Worm (Caenorhabditis elegans) whole organism, late embryonic: ENCODE data around the gene srbc-36.

Source experiments
- C08G9.2 ChIP-seq: sonication (generic microtip); optimal IDR thresholded peaks from 2 replicates; lab custom pipeline; 2016; ENCODE audit warnings: mild to moderate bottlenecking, missing genetic modification characterization, moderate library complexity, missing compliant biosample characterization
- C38D4.7 ChIP-seq: fragments of 200-800 bp; sonication (Bioruptor generic); optimal IDR thresholded peaks from 2 replicates; lab custom pipeline; 2018; ENCODE audit warnings: mild to moderate bottlenecking, missing genetic modification characterization, moderate library complexity, missing compliant biosample characterization
- K02D7.2 ChIP-seq: sonication (generic microtip); optimal IDR thresholded peaks from 2 replicates; lab custom pipeline; 2017; ENCODE audit warnings: mild to moderate bottlenecking, missing genetic modification characterization, missing compliant biosample characterization
- K09A11.1 ChIP-seq: sonication (generic microtip); optimal IDR thresholded peaks from 2 replicates; lab custom pipeline; 2017; ENCODE audit warnings: antibody characterized with exemption, mild to moderate bottlenecking, missing genetic modification characterization, missing compliant biosample characterization; ENCODE audit not compliant: insufficient read depth
- Y22D7AL.16 ChIP-seq: sonication (generic microtip); optimal IDR thresholded peaks from 2 replicates; lab custom pipeline; 2016; ENCODE audit warnings: missing genetic modification characterization, missing compliant biosample characterization
- ahr-1 ChIP-seq: sonication (generic microtip); optimal IDR thresholded peaks from 2 replicates; lab custom pipeline; 2016; ENCODE audit warnings: missing genetic modification characterization, missing compliant biosample characterization
- ceh-18 ChIP-seq: sonication (generic microtip); optimal IDR thresholded peaks from 2 replicates; lab custom pipeline; 2016; ENCODE audit warnings: missing genetic modification characterization, missing compliant biosample characterization
- ceh-19 ChIP-seq: fragments of 200-800 bp; sonication (Bioruptor generic); optimal IDR thresholded peaks from 2 replicates; lab custom pipeline; 2018; ENCODE audit warnings: mild to moderate bottlenecking, missing genetic modification characterization, missing compliant biosample characterization
- ceh-2 ChIP-seq: sonication (generic microtip); optimal IDR thresholded peaks from 2 replicates; lab custom pipeline; 2016; ENCODE audit warnings: missing genotype, missing genetic modification characterization, missing compliant biosample characterization
- ceh-22 ChIP-seq: sonication (generic microtip); optimal IDR thresholded peaks from 2 replicates; lab custom pipeline; 2017; ENCODE audit warnings: missing biosample characterization, missing genetic modification characterization
- ceh-24 ChIP-seq: sonication (generic microtip); optimal IDR thresholded peaks from 2 replicates; lab custom pipeline; 2016; ENCODE audit warnings: mild to moderate bottlenecking, missing genetic modification characterization, missing compliant biosample characterization
- ceh-30 ChIP-seq: fragments of 150-350 bp; optimal IDR thresholded peaks from 2 replicates; lab custom pipeline; 2014; ENCODE audit warnings: missing biosample characterization, missing genetic modification characterization
- ceh-31 ChIP-seq: sonication (generic microtip); optimal IDR thresholded peaks from 2 replicates; lab custom pipeline; 2016; ENCODE audit warnings: missing genetic modification characterization, missing compliant biosample characterization
- ceh-34 ChIP-seq: sonication (generic microtip); optimal IDR thresholded peaks from 2 replicates; lab custom pipeline; 2016; ENCODE audit warnings: mild to moderate bottlenecking, missing genetic modification characterization, missing compliant biosample characterization
- ceh-6 ChIP-seq: fragments of 200-800 bp; sonication (Bioruptor generic); optimal IDR thresholded peaks from 2 replicates; lab custom pipeline; 2018; ENCODE audit warnings: mild to moderate bottlenecking, missing genetic modification characterization, missing compliant biosample characterization
- ceh-9 ChIP-seq: sonication (generic microtip); optimal IDR thresholded peaks from 2 replicates; lab custom pipeline; 2016; ENCODE audit warnings: mild to moderate bottlenecking, missing genetic modification characterization, inconsistent platforms, missing compliant biosample characterization
- che-1 ChIP-seq: sonication (generic microtip); optimal IDR thresholded peaks from 2 replicates; lab custom pipeline; 2016; ENCODE audit warnings: mild to moderate bottlenecking, missing genetic modification characterization, missing compliant biosample characterization
- dmd-4 ChIP-seq: sonication (generic microtip); optimal IDR thresholded peaks from 2 replicates; lab custom pipeline; 2016; ENCODE audit warnings: borderline replicate concordance, missing genetic modification characterization, missing compliant biosample characterization
- dve-1 ChIP-seq: sonication (generic microtip); optimal IDR thresholded peaks from 2 replicates; lab custom pipeline; 2017; ENCODE audit warnings: antibody characterized with exemption, mild to moderate bottlenecking, missing genetic modification characterization, missing compliant biosample characterization
- elt-4 ChIP-seq: sonication (generic microtip); optimal IDR thresholded peaks from 2 replicates; lab custom pipeline; 2016; ENCODE audit warnings: missing genetic modification characterization, missing compliant biosample characterization
- fkh-10 ChIP-seq: fragments of 150-350 bp; optimal IDR thresholded peaks from 2 replicates; lab custom pipeline; 2014; ENCODE audit warnings: missing biosample characterization, missing genetic modification reagents, missing genetic modification characterization
- fkh-6 ChIP-seq: sonication (generic microtip); optimal IDR thresholded peaks from 2 replicates; lab custom pipeline; 2016; ENCODE audit warnings: missing genetic modification characterization, missing compliant biosample characterization
- gmeb-2 ChIP-seq: sonication (generic microtip); optimal IDR thresholded peaks from 2 replicates; lab custom pipeline; 2016; ENCODE audit warnings: missing genetic modification characterization, inconsistent platforms, missing compliant biosample characterization
- hlh-13 ChIP-seq: fragments of 200-800 bp; sonication (Bioruptor generic); optimal IDR thresholded peaks from 2 replicates; lab custom pipeline; 2018; ENCODE audit warnings: mild to moderate bottlenecking, missing genetic modification characterization, missing compliant biosample characterization
- hlh-6 ChIP-seq: sonication (generic microtip); optimal IDR thresholded peaks from 2 replicates; lab custom pipeline; 2016; ENCODE audit warnings: missing genotype, missing genetic modification characterization, missing compliant biosample characterization
- lin-11 ChIP-seq: fragments of 200-800 bp; sonication (Bioruptor generic); optimal IDR thresholded peaks from 2 replicates; lab custom pipeline; 2018; ENCODE audit warnings: mild to moderate bottlenecking, missing genetic modification characterization, missing compliant biosample characterization
- madf-2 ChIP-seq: sonication (generic microtip); optimal IDR thresholded peaks from 2 replicates; lab custom pipeline; 2017; ENCODE audit warnings: missing genetic modification characterization, missing compliant biosample characterization
- odd-2 ChIP-seq: sonication (generic microtip); optimal IDR thresholded peaks from 2 replicates; lab custom pipeline; 2017; ENCODE audit warnings: antibody characterized with exemption, mild to moderate bottlenecking, missing genetic modification characterization, missing compliant biosample characterization
- pat-9 ChIP-seq: fragments of 200-800 bp; sonication (Bioruptor generic); optimal IDR thresholded peaks from 2 replicates; lab custom pipeline; 2018; ENCODE audit warnings: mild to moderate bottlenecking, missing genetic modification characterization, moderate library complexity, missing compliant biosample characterization
- pax-1 ChIP-seq: fragments of 150-350 bp; optimal IDR thresholded peaks from 2 replicates; lab custom pipeline; 2014; ENCODE audit warnings: missing biosample characterization, missing genetic modification characterization
- pha-2 ChIP-seq: sonication (generic microtip); optimal IDR thresholded peaks from 2 replicates; lab custom pipeline; 2017; ENCODE audit warnings: mild to moderate bottlenecking, missing genetic modification characterization, missing compliant biosample characterization
- pqm-1 ChIP-seq: sonication (generic microtip); optimal IDR thresholded peaks from 2 replicates; lab custom pipeline; 2016; ENCODE audit warnings: missing genetic modification characterization, missing compliant biosample characterization
- pros-1 ChIP-seq: fragments of 150-350 bp; optimal IDR thresholded peaks from 2 replicates; lab custom pipeline; 2014; ENCODE audit warnings: missing biosample characterization, missing genetic modification reagents, missing genetic modification characterization
- sdc-2 ChIP-seq: sonication (generic microtip); optimal IDR thresholded peaks from 2 replicates; lab custom pipeline; 2016; ENCODE audit warnings: missing genotype, missing genetic modification characterization, missing compliant biosample characterization
- sox-2 ChIP-seq: fragments of 200-800 bp; sonication (Bioruptor generic); IDR thresholded peaks from 2 replicates; pipeline ENCODE4 v1.3.6; 2022; ENCODE audit warnings: missing genetic modification reagents, missing genetic modification characterization, missing compliant biosample characterization
- syd-9 ChIP-seq: sonication (generic microtip); optimal IDR thresholded peaks from 2 replicates; lab custom pipeline; 2016; ENCODE audit warnings: mild to moderate bottlenecking, missing genetic modification characterization, moderate library complexity, missing compliant biosample characterization
- tbx-7 ChIP-seq: sonication (generic microtip); optimal IDR thresholded peaks from 2 replicates; lab custom pipeline; 2016; ENCODE audit warnings: missing genotype, missing genetic modification characterization, missing compliant biosample characterization
- unc-3 ChIP-seq, 2 experiments: fragments of 200-800 bp in 1 of 2; sonication (Bioruptor generic) in 1 of 2; sonication (generic microtip) in 1 of 2; conservative IDR thresholded peaks in 1 of 2; optimal IDR thresholded peaks in 1 of 2; 2 replicates each; pipeline versions ENCODE4 v1.3.6 to Lab custom; 2016 to 2022; ENCODE audit warnings: missing compliant biosample characterization in 2 of 2, missing genetic modification characterization in 2 of 2, missing genetic modification reagents in 1 of 2
- unc-55 ChIP-seq: sonication (generic microtip); optimal IDR thresholded peaks from 2 replicates; lab custom pipeline; 2017; ENCODE audit warnings: missing biosample characterization, missing genetic modification reagents, missing genetic modification characterization
- zip-5 ChIP-seq: sonication (generic microtip); optimal IDR thresholded peaks from 2 replicates; lab custom pipeline; 2016; ENCODE audit warnings: missing genetic modification characterization, missing compliant biosample characterization

srbc-36 gene

DNA sequence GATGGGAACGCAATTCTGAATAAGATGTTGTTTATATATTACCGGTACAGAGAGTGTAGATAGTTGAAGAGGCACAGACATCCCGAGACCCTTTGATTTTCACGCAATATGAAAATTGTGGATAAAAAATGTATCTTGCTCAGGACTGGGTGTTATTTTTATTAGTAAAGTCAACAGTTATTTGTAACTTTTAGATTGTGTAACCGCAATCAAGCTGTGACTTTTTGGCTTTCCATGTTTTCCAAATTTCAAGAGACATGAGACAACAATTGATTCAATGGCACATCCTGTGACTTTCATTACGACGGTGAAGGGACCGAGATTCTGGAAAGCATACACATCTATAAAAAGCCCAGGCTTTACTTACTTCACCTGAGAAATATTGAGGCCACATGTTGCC lies 14.1 kb downstream of the srbc-36 start:
- no peak for TF ChIP-seq ceh-9 (tag; lab: Kevin White, UChicago)
- TF ChIP-seq pha-2 (tag; lab: Kevin White, UChicago) = no peak
- no peak for TF ChIP-seq C38D4.7
- no peak for TF ChIP-seq dve-1
- no peak for TF ChIP-seq pqm-1 (tag; lab: Kevin White, UChicago)
- TF ChIP-seq ceh-19 = no peak
- TF ChIP-seq ahr-1 (tag; lab: Kevin White, UChicago) = no peak

DNA sequence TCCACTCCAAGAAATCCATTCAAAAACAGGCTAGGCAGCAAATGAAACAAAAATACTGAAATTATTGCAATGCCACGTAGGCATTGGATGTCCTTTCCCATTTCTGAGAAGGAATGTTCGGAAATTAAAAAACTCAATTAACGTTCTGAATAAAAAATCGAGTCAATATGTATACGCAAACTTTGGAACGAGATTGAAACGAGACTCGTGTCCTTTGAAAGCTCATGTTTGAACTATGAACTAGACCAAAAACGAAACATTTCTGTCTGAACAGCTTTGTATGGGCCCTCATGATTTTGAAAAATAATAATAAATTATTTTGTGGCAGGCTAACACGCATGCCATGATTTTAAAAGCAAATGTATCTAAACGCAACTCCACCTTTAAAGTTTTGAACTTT lies 15.3 kb downstream of the srbc-36 start, which contains the start of gene oac-2:
oac-2 (minus strand) TSS at position 101 of the 400 bp plus-strand sequence.
- TF ChIP-seq ceh-22 (tag; lab: Kevin White, UChicago) (no peak), hlh-6 (tag; lab: Kevin White, UChicago) (no peak), lin-11 (tag; lab: Kevin White, UChicago) (no peak), K02D7.2 (tag; lab: Kevin White, UChicago) (no peak), ceh-9 (tag; lab: Kevin White, UChicago) (no peak), Y22D7AL.16 (tag; lab: Kevin White, UChicago) (no peak), odd-2 (tag; lab: Kevin White, UChicago) (no peak), gmeb-2 (tag; lab: Kevin White, UChicago) (no peak), ceh-6 (no peak), sdc-2 (no peak), dmd-4 (tag; lab: Kevin White, UChicago) (no peak), ceh-18 (no peak)

DNA sequence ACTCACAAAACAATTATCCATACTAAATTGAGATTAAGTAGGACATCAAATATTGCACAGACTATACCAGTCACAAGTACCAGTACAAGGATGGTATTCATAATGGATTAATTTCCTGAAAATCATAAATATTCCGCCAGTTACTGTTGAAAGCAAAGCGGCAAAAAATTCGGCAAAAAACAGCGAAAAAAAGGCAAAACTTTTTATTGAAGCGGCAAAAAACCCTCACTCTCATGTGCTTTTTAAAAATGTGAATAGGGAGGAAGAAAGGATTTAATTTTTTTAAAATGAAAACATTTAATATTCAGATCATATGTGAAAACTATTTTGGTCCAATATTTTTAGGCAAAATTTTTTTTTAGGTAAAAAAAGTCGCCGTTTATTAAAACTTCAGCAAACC lies 19.6 kb downstream of the srbc-36 start, which contains the start of gene srbc-29:
srbc-29 (minus strand) TSS at position 101 of the 400 bp plus-strand sequence.
- TF ChIP-seq ceh-24 = no peak
- TF ChIP-seq ceh-2 (tag; lab: Kevin White, UChicago) = no peak
- TF ChIP-seq ceh-22 (tag; lab: Kevin White, UChicago) = no peak
- no peak for TF ChIP-seq C08G9.2 (tag; lab: Kevin White, UChicago)
- no peak for TF ChIP-seq che-1 (tag; lab: Kevin White, UChicago)
- TF ChIP-seq lin-11 (tag; lab: Kevin White, UChicago) = no peak
- TF ChIP-seq gmeb-2 (tag; lab: Kevin White, UChicago) = no peak
- no peak for TF ChIP-seq sox-2 (GFP tag; lab: Robert Waterston, UW)
- TF ChIP-seq fkh-6 (tag; lab: Kevin White, UChicago) = no peak
- no peak for TF ChIP-seq hlh-6 (tag; lab: Kevin White, UChicago)
- no peak for TF ChIP-seq syd-9 (tag; lab: Kevin White, UChicago)
- no peak for TF ChIP-seq ceh-34
- TF ChIP-seq C38D4.7 = no peak
- TF ChIP-seq pros-1 = no peak
- no peak for TF ChIP-seq tbx-7 (tag; lab: Kevin White, UChicago)

DNA sequence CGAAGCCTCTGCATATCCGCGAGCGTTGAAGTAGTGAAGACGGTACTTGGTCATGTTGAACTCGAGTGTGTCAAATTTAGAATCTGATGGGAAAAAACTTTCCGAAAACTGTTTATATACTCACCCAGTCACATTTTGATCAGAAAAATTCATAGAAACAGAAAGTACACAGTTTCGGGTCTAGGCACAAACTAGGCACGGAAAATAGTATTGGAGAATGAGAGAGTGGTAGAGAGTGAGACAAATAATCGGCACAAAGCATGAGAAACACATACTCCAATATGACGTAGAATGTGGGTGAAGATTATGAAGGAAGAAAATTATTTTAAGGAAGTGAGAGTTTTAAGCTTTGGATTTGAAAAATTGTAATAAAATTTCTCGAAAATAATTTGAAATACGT lies 21.9 kb downstream of the srbc-36 start, which contains the start of gene gst-33:
gst-33 (minus strand) TSS at position 127 of the 400 bp plus-strand sequence.
- TF ChIP-seq ceh-30 (tag; lab: Kevin White, UChicago) (no peak), tbx-7 (tag; lab: Kevin White, UChicago) (no peak), ceh-18 (no peak), dve-1 (no peak), pha-2 (tag; lab: Kevin White, UChicago) (no peak), madf-2 (tag; lab: Kevin White, UChicago) (no peak), fkh-10 (GFP tag; lab: Kevin White, UChicago) (no peak), unc-3 (GFP tag; conservative IDR thresholded peaks at IDR 0.05; lab: Robert Waterston, UW) (no peak), unc-3 (tag; optimal IDR thresholded peaks at IDR 0.05; lab: Kevin White, UChicago) (no peak), unc-55 (no peak), zip-5 (tag; lab: Kevin White, UChicago) (no peak), pax-1 (tag; lab: Kevin White, UChicago) (no peak), hlh-13 (GFP tag; lab: Kevin White, UChicago) (no peak), pat-9 (tag; lab: Kevin White, UChicago) (no peak), K09A11.1 (no peak), elt-4 (tag; lab: Kevin White, UChicago) (no peak), sox-2 (GFP tag; lab: Robert Waterston, UW) (no peak), ceh-31 (no peak)
- TF ChIP-seq, all 69 proteins: peak for 0
